Fruit fly (Drosophila melanogaster) whole organism, embryonic: ENCODE data around the gene CG13884.

ENCODE experiments used
- Atf-2 ChIP-seq: fragments of 200-800 bp; sonication (Bioruptor generic); optimal IDR thresholded peaks from 2 replicates; lab custom pipeline; 2016; ENCODE audit warnings: missing biosample characterization, missing genetic modification characterization
- Awh ChIP-seq: fragments of 200-800 bp; sonication (Bioruptor generic); IDR thresholded peaks from 2 replicates; pipeline ENCODE4, ENCODE4 v1.3.6; 2022; ENCODE audit warnings: missing biosample characterization, missing genetic modification characterization
- BEAF-32 ChIP-seq: fragments of 200-800 bp; sonication (Bioruptor generic); optimal IDR thresholded peaks from 3 replicates; lab custom pipeline; 2017; ENCODE audit warnings: missing biosample characterization, missing genetic modification characterization, mild to moderate bottlenecking, moderate library complexity, missing genetic modification reagents
- CG14860 ChIP-seq: fragments of 200-800 bp; sonication (Bioruptor generic); IDR thresholded peaks from 3 replicates; pipeline ENCODE4 v1.3.6; 2022; ENCODE audit warnings: missing biosample characterization, missing genetic modification characterization; ENCODE audit not compliant: partially characterized antibody
- CG16813 ChIP-seq: fragments of 200-800 bp; sonication (Bioruptor generic); IDR thresholded peaks from 3 replicates; pipeline ENCODE4 v1.3.6; 2022; ENCODE audit warnings: missing biosample characterization, missing genetic modification characterization; ENCODE audit not compliant: partially characterized antibody
- CG17385 ChIP-seq: fragments of 200-800 bp; sonication (Bioruptor generic); optimal IDR thresholded peaks from 3 replicates; lab custom pipeline; 2018; ENCODE audit warnings: missing biosample characterization, mild to moderate bottlenecking, missing genetic modification characterization
- CG18262 ChIP-seq: fragments of 200-800 bp; optimal IDR thresholded peaks from 3 replicates; lab custom pipeline; 2019; ENCODE audit warnings: missing biosample characterization, mild to moderate bottlenecking, missing genetic modification characterization, moderate library complexity
- CG1832 ChIP-seq: fragments of 200-800 bp; sonication (Bioruptor generic); optimal IDR thresholded peaks from 2 replicates; lab custom pipeline; 2017; ENCODE audit warnings: missing biosample characterization, mild to moderate bottlenecking, missing genetic modification characterization, inconsistent platforms
- CG31224 ChIP-seq: fragments of 200-800 bp; sonication (Bioruptor generic); IDR thresholded peaks from 2 replicates; pipeline ENCODE4 v1.3.6; 2022; ENCODE audit warnings: missing biosample characterization, missing genetic modification characterization
- CG31388 ChIP-seq: fragments of 200-800 bp; sonication (Bioruptor generic); optimal IDR thresholded peaks from 2 replicates; lab custom pipeline; 2016; ENCODE audit warnings: missing biosample characterization, missing genetic modification characterization
- CG32532 ChIP-seq: fragments of 200-800 bp; sonication (Bioruptor generic); IDR thresholded peaks from 2 replicates; pipeline ENCODE4 v1.3.6; 2022; ENCODE audit warnings: missing biosample characterization, missing genetic modification characterization
- CG4404 ChIP-seq: fragments of 200-800 bp; sonication (Bioruptor generic); IDR thresholded peaks from 2 replicates; pipeline ENCODE4 v1.3.6; 2022; ENCODE audit warnings: missing biosample characterization, missing genetic modification characterization
- CG6791 ChIP-seq: fragments of 200-800 bp; sonication (Bioruptor generic); IDR thresholded peaks from 3 replicates; pipeline ENCODE4 v1.3.6; 2022; ENCODE audit warnings: missing biosample characterization, missing genetic modification characterization; ENCODE audit not compliant: partially characterized antibody
- CG7372 ChIP-seq: fragments of 200-800 bp; sonication (Bioruptor generic); IDR thresholded peaks from 2 replicates; pipeline ENCODE4 v1.3.6; 2022; ENCODE audit warnings: missing biosample characterization, missing genetic modification characterization
- CG7963 ChIP-seq: fragments of 200-800 bp; sonication (Bioruptor generic); IDR thresholded peaks from 3 replicates; pipeline ENCODE4 v1.3.6; 2022; ENCODE audit warnings: missing biosample characterization, missing genetic modification characterization; ENCODE audit not compliant: partially characterized antibody
- CG9932 ChIP-seq: fragments of 200-800 bp; sonication (Bioruptor generic); IDR thresholded peaks from 2 replicates; pipeline ENCODE4 v1.3.6; 2022; ENCODE audit warnings: missing biosample characterization, missing genetic modification characterization
- Ets65A ChIP-seq: fragments of 200-800 bp; sonication (Bioruptor generic); peaks from one replicate; lab custom pipeline; 2016; ENCODE audit warnings: missing biosample characterization, missing genetic modification characterization
- HLH54F ChIP-seq: fragments of 200-800 bp; sonication (Bioruptor generic); optimal IDR thresholded peaks from 3 replicates; lab custom pipeline; 2016; ENCODE audit warnings: missing biosample characterization, missing genetic modification characterization
- HmgZ ChIP-seq: fragments of 200-800 bp; sonication (Bioruptor generic); optimal IDR thresholded peaks from 2 replicates; lab custom pipeline; 2018; ENCODE audit warnings: missing biosample characterization, mild to moderate bottlenecking, missing genetic modification characterization
- Jarid2 ChIP-seq: fragments of 200-800 bp; sonication (Bioruptor generic); optimal IDR thresholded peaks from 3 replicates; lab custom pipeline; 2017; ENCODE audit warnings: mild to moderate bottlenecking, missing biosample characterization, missing genetic modification reagents, missing genetic modification characterization
- Max ChIP-seq: fragments of 200-800 bp; sonication (Bioruptor generic); optimal IDR thresholded peaks from 2 replicates; lab custom pipeline; 2016; ENCODE audit warnings: missing biosample characterization, mild to moderate bottlenecking, missing genetic modification characterization
- Med ChIP-seq: fragments of 200-800 bp; sonication (Bioruptor generic); peaks from one replicate; lab custom pipeline; 2016; ENCODE audit warnings: missing biosample characterization, missing genetic modification characterization, mild to moderate bottlenecking, inconsistent platforms, moderate library complexity
- Opbp ChIP-seq: fragments of 200-800 bp; sonication (Bioruptor generic); IDR thresholded peaks from 3 replicates; pipeline ENCODE4 v1.3.6; 2022; ENCODE audit warnings: missing biosample characterization, missing genetic modification characterization; ENCODE audit not compliant: partially characterized antibody
- Ptx1 ChIP-seq: fragments of 200-800 bp; sonication (Bioruptor generic); IDR thresholded peaks from 2 replicates; pipeline ENCODE4 v1.3.6; 2022; ENCODE audit warnings: missing biosample characterization, missing genetic modification characterization
- Rx ChIP-seq: fragments of 200-800 bp; sonication (Bioruptor generic); IDR thresholded peaks from 2 replicates; pipeline ENCODE4 v1.3.6; 2022; ENCODE audit warnings: missing biosample characterization, missing genetic modification characterization
- Scr ChIP-seq: fragments of 200-800 bp; sonication (Bioruptor generic); IDR thresholded peaks from 2 replicates; pipeline ENCODE4 v1.3.6; 2022; ENCODE audit warnings: missing biosample characterization, missing genetic modification characterization; ENCODE audit not compliant: partially characterized antibody
- Spps ChIP-seq: fragments of 200-800 bp; sonication (Bioruptor generic); optimal IDR thresholded peaks from 2 replicates; lab custom pipeline; 2018; ENCODE audit warnings: missing biosample characterization, mild to moderate bottlenecking, missing genetic modification characterization
- Stat92E ChIP-seq, 3 experiments: fragments of >200 bp in 2 of 3; fragments of 200-800 bp in 1 of 3; sonication (Bioruptor generic) in 1 of 3; optimal IDR thresholded peaks; 2 replicates each; lab custom pipeline; 2017 to 2019; ENCODE audit warnings: missing biosample characterization in 3 of 3, missing genetic modification characterization in 3 of 3, mild to moderate bottlenecking in 1 of 3, moderate library complexity in 1 of 3
- Usf ChIP-seq: fragments of 200-800 bp; sonication (Bioruptor generic); optimal IDR thresholded peaks from 2 replicates; lab custom pipeline; 2017; ENCODE audit warnings: missing genotype, missing biosample characterization, missing genetic modification characterization
- ab ChIP-seq: fragments of 200-800 bp; sonication (Bioruptor generic); optimal IDR thresholded peaks from 2 replicates; lab custom pipeline; 2016; ENCODE audit warnings: missing biosample characterization, missing genetic modification characterization
- ara ChIP-seq: fragments of 200-800 bp; sonication (Bioruptor generic); IDR thresholded peaks from 2 replicates; pipeline ENCODE4 v1.3.6; 2022; ENCODE audit warnings: missing biosample characterization, missing genetic modification characterization
- bbx ChIP-seq: fragments of 200-800 bp; sonication (Bioruptor generic); IDR thresholded peaks from 2 replicates; pipeline ENCODE4 v1.3.6; 2022; ENCODE audit warnings: missing biosample characterization, missing genetic modification characterization; ENCODE audit not compliant: partially characterized antibody
- bsh ChIP-seq, 2 experiments: fragments of 200-800 bp; sonication (Bioruptor generic); optimal IDR thresholded peaks; 2 replicates each; lab custom pipeline; 2017 to 2018; ENCODE audit warnings: mild to moderate bottlenecking in 2 of 2, missing biosample characterization in 2 of 2, missing genetic modification characterization in 2 of 2, moderate library complexity in 1 of 2
- croc ChIP-seq: fragments of 200-800 bp; sonication (Bioruptor generic); conservative IDR thresholded peaks from 3 replicates; pipeline ENCODE4 v1.3.6; 2022; ENCODE audit warnings: missing biosample characterization, missing genetic modification characterization
- danr ChIP-seq: fragments of 200-800 bp; sonication (Bioruptor generic); IDR thresholded peaks from 2 replicates; pipeline ENCODE4 v1.3.6; 2022; ENCODE audit warnings: missing biosample characterization, missing genetic modification characterization
- dmrt99B ChIP-seq: fragments of 200-800 bp; sonication (Bioruptor generic); optimal IDR thresholded peaks from 2 replicates; lab custom pipeline; 2018; ENCODE audit warnings: missing biosample characterization, mild to moderate bottlenecking, missing genetic modification characterization, moderate library complexity
- fd96Cb ChIP-seq: fragments of 200-800 bp; sonication (Bioruptor generic); optimal IDR thresholded peaks from 2 replicates; lab custom pipeline; 2018; ENCODE audit warnings: missing biosample characterization, mild to moderate bottlenecking, missing genetic modification characterization, moderate library complexity
- gt ChIP-seq: fragments of 200-800 bp; sonication (Bioruptor generic); IDR thresholded peaks from 2 replicates; pipeline ENCODE4 v1.3.6; 2022; ENCODE audit warnings: missing biosample characterization, missing genetic modification characterization
- hbn ChIP-seq: fragments of 200-800 bp; sonication (Bioruptor generic); IDR thresholded peaks from 2 replicates; pipeline ENCODE4 v1.3.6; 2022; ENCODE audit warnings: missing biosample characterization, missing genetic modification characterization; ENCODE audit not compliant: partially characterized antibody
- inv ChIP-seq: fragments of 200-800 bp; sonication (Bioruptor generic); IDR thresholded peaks from 2 replicates; pipeline ENCODE4 v1.3.6; 2022; ENCODE audit warnings: missing biosample characterization, missing genetic modification characterization; ENCODE audit not compliant: partially characterized antibody
- klu ChIP-seq: fragments of 200-800 bp; sonication (Bioruptor generic); IDR thresholded peaks from 2 replicates; pipeline ENCODE4 v1.3.6; 2022; ENCODE audit warnings: missing biosample characterization, missing genetic modification characterization
- lmd ChIP-seq: fragments of 200-800 bp; sonication (Bioruptor generic); IDR thresholded peaks from 2 replicates; pipeline ENCODE4 v1.3.6; 2022; ENCODE audit warnings: missing biosample characterization, missing genetic modification characterization
- maf-S ChIP-seq: fragments of 200-800 bp; sonication (Bioruptor generic); optimal IDR thresholded peaks from 2 replicates; lab custom pipeline; 2016; ENCODE audit warnings: missing biosample characterization, missing genetic modification characterization
- nerfin-2 ChIP-seq: fragments of 200-800 bp; sonication (Bioruptor generic); IDR thresholded peaks from 2 replicates; pipeline ENCODE4 v1.3.6; 2022; ENCODE audit warnings: missing biosample characterization, missing genetic modification characterization; ENCODE audit not compliant: partially characterized antibody
- prd ChIP-seq, 3 experiments: fragments of >200 bp in 2 of 3; fragments of 200-800 bp in 1 of 3; sonication (Bioruptor generic) in 1 of 3; optimal IDR thresholded peaks in 2 of 3; IDR thresholded peaks in 1 of 3; 2 replicates in 2 of 3; 3 replicates in 1 of 3; pipeline versions ENCODE4 v1.3.6 to Lab custom; 2017 to 2022; ENCODE audit warnings: missing biosample characterization in 1 of 3, missing genetic modification characterization in 1 of 3
- sens ChIP-seq: fragments of 200-800 bp; sonication (Bioruptor generic); peaks from one replicate; lab custom pipeline; 2016; ENCODE audit warnings: missing biosample characterization, missing genetic modification characterization
- unc-4 ChIP-seq: fragments of 200-800 bp; sonication (Bioruptor generic); IDR thresholded peaks from 2 replicates; pipeline ENCODE4 v1.3.6; 2022; ENCODE audit warnings: missing biosample characterization, missing genetic modification characterization; ENCODE audit not compliant: partially characterized antibody
- vnd ChIP-seq: fragments of 200-800 bp; sonication (Bioruptor generic); IDR thresholded peaks from 3 replicates; pipeline ENCODE4 v1.3.6; 2022; ENCODE audit warnings: missing biosample characterization, missing genetic modification characterization; ENCODE audit not compliant: partially characterized antibody

CG13884 gene

DNA sequence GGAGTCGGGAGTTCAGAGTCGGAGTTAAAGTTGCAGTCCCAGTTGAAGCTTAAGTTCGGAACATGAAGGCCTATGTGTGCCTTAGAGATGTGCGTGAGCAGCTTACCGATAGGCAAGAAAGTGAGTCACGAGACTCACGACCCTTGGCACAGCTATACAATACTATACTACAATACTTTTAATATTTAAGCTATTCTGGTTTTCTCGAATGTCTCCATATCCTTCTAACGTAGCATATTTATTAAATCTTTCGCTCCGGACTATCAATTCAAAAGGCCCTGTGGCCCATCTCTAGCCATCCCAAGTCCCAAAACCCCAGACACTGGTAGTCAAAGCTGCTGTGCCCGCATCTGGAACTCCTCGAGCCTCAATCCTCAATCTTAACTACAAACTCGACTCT lies 24.0 kb upstream of the CG13884 start (continued):
- TF ChIP-seq BEAF-32 (GFP tag; lab: Kevin White, UChicago) = peak; percentile 39
- TF ChIP-seq fd96Cb (tag; lab: Kevin White, UChicago) = no peak
- TF ChIP-seq CG6791 (GFP tag; lab: Robert Waterston, UW) = peak; percentile 16; the same call in 1 of the 3 replicates
- TF ChIP-seq Max (GFP tag; lab: Kevin White, UChicago) = no peak
- TF ChIP-seq CG7963 (GFP tag; lab: Robert Waterston, UW) = 0 out of 3 replicates have a peak, but pooled peaks have one; percentile 7
- TF ChIP-seq HmgZ (tag; lab: Kevin White, UChicago) = no peak
- no peak for TF ChIP-seq maf-S (GFP tag; lab: Kevin White, UChicago)
- TF ChIP-seq Jarid2 (GFP tag; lab: Kevin White, UChicago) = no peak
- TF ChIP-seq CG1832 (GFP tag; lab: Kevin White, UChicago) = no peak
- TF ChIP-seq Scr (GFP tag; lab: Robert Waterston, UW) = peak; percentile 65
- TF ChIP-seq CG16813 (GFP tag; lab: Robert Waterston, UW) = peak; percentile 64
- TF ChIP-seq Opbp (GFP tag; lab: Robert Waterston, UW) = peak; percentile 26; the same call in 1 of the 3 replicates
- TF ChIP-seq dmrt99B (tag; lab: Kevin White, UChicago) = peak; percentile 17
- no peak for TF ChIP-seq danr (GFP tag; lab: Robert Waterston, UW)
- no peak for TF ChIP-seq klu (GFP tag; lab: Robert Waterston, UW)
- TF ChIP-seq vnd = 0 out of 3 replicates have a peak, but pooled peaks have one; percentile 55
- TF ChIP-seq CG4404 (GFP tag; lab: Robert Waterston, UW) = peak; percentile 33; the same call in 1 of the 2 replicates
- no peak for TF ChIP-seq Usf (GFP tag; lab: Kevin White, UChicago)
- no peak for TF ChIP-seq CG17385 (GFP tag; lab: Kevin White, UChicago)
- no peak for TF ChIP-seq Atf-2 (GFP tag; lab: Kevin White, UChicago)
- TF ChIP-seq inv (GFP tag; lab: Robert Waterston, UW) = peak; percentile 40; the same call in 1 of the 2 replicates
- peak; percentile 41; the same call in 1 of the 2 replicates for TF ChIP-seq nerfin-2
- TF ChIP-seq lmd (GFP tag; lab: Robert Waterston, UW) = peak; percentile 16; the same call in 1 of the 2 replicates
- TF ChIP-seq Med (GFP tag; lab: Kevin White, UChicago) = peak; percentile 80
- TF ChIP-seq CG31224 (GFP tag; lab: Robert Waterston, UW) = no peak
- TF ChIP-seq gt = no peak
- no peak for TF ChIP-seq Rx (GFP tag; lab: Robert Waterston, UW)
- peak; percentile 17 for TF ChIP-seq Spps (tag; lab: Kevin White, UChicago)
- TF ChIP-seq CG9932 = no peak
- TF ChIP-seq CG14860 (GFP tag; lab: Robert Waterston, UW) = peak; percentile 45; the same call in 1 of the 3 replicates
- peak; percentile 42; the same call in 1 of the 2 replicates for TF ChIP-seq unc-4
- TF ChIP-seq Ptx1 (GFP tag; lab: Robert Waterston, UW) = peak; percentile 39; the same call in 1 of the 2 replicates
- peak; percentile 57 for TF ChIP-seq sens (GFP tag; lab: Kevin White, UChicago)
- TF ChIP-seq bbx (GFP tag; lab: Robert Waterston, UW) = peak; percentile 50; the same call in 1 of the 2 replicates
- no peak for TF ChIP-seq bsh (GFP tag; optimal IDR thresholded peaks at IDR 0.05; lab: Kevin White, UChicago)
- peak; percentile 37; the same call in 1 of the 2 replicates for TF ChIP-seq hbn (GFP tag; lab: Robert Waterston, UW)
- 0 out of 2 replicates have a peak, but pooled peaks have one; percentile 5 for TF ChIP-seq CG32532
- TF ChIP-seq Stat92E (GFP tag; optimal IDR thresholded peaks at IDR 0.05; lab: Kevin White, UChicago) = no peak
- TF ChIP-seq ab (GFP tag; lab: Kevin White, UChicago) = no peak
- TF ChIP-seq croc (GFP tag; lab: Robert Waterston, UW) = peak; percentile 37; the same call in 2 of the 3 replicates
- peak; percentile 25 for TF ChIP-seq CG18262 (tag; lab: Kevin White, UChicago)
- TF ChIP-seq prd (optimal IDR thresholded peaks at IDR 0.05; lab: Kevin White, UChicago) = no peak
- TF ChIP-seq prd (GFP tag; IDR thresholded peaks at IDR 0.05; lab: Robert Waterston, UW) = peak; percentile 65; the same call in 2 of the 3 replicates
- 0 out of 2 replicates have a peak, but pooled peaks have one; percentile 11 for TF ChIP-seq CG7372 (GFP tag; lab: Robert Waterston, UW)
- no peak for TF ChIP-seq CG31388
- no peak for TF ChIP-seq HLH54F (GFP tag; lab: Kevin White, UChicago)
- peak; percentile 90 for TF ChIP-seq Ets65A (GFP tag; lab: Kevin White, UChicago)
- 0 out of 2 replicates have a peak, but pooled peaks have one; percentile 14 for TF ChIP-seq Awh (GFP tag; lab: Robert Waterston, UW)
- TF ChIP-seq ara = peak; percentile 56
